Fruit fly (Drosophila melanogaster): ENCODE data around the gene Srrm1.

The Srrm1 gene

dm6 chr3L:13074084-13074624, 37.5 kb downstream of the Srrm1 start (continued):
- no peak for TF ChIP-seq CG17359 (tag; optimal IDR thresholded peaks at IDR 0.05)
- no peak for TF ChIP-seq gt (GFP tag; IDR thresholded peaks at IDR 0.05)
- TF ChIP-seq Dp (GFP tag; optimal IDR thresholded peaks at IDR 0.05), result no peak
- TF ChIP-seq zen2 (GFP tag; IDR thresholded peaks at IDR 0.05; ENCODE audit: partially characterized antibody), result no peak
- TF ChIP-seq dpn (GFP tag; optimal IDR thresholded peaks at IDR 0.05), result no peak
- no peak for TF ChIP-seq CG1792 (GFP tag; optimal IDR thresholded peaks at IDR 0.05)
- TF ChIP-seq ind (GFP tag; optimal IDR thresholded peaks at IDR 0.05), result no peak
- no peak for TF ChIP-seq CG8944 (GFP tag; optimal IDR thresholded peaks at IDR 0.05)
- no peak for TF ChIP-seq psq (GFP tag; optimal IDR thresholded peaks at IDR 0.05)
- TF ChIP-seq Deaf1 (tag; optimal IDR thresholded peaks at IDR 0.05), result no peak
- no peak for TF ChIP-seq chn (GFP tag; optimal IDR thresholded peaks at IDR 0.05)
- no peak for TF ChIP-seq CG3281 (GFP tag; optimal IDR thresholded peaks at IDR 0.05)
- no peak for TF ChIP-seq CG7372 (GFP tag; IDR thresholded peaks at IDR 0.05)
- TF ChIP-seq CG10274 (GFP tag; optimal IDR thresholded peaks at IDR 0.05), result no peak
- TF ChIP-seq CG2199 (GFP tag; IDR thresholded peaks at IDR 0.05), result peak; percentile 78; the same call in 1 of the 3 replicates
- no peak for TF ChIP-seq CG34422 (GFP tag; IDR thresholded peaks at IDR 0.05)
- no peak for TF ChIP-seq slp2 (GFP tag; optimal IDR thresholded peaks at IDR 0.05)
- no peak for TF ChIP-seq Stat92E (GFP tag; optimal IDR thresholded peaks at IDR 0.05)
- TF ChIP-seq Ptx1 (GFP tag; IDR thresholded peaks at IDR 0.05), result no peak
- no peak for TF ChIP-seq CG15601 (tag; optimal IDR thresholded peaks at IDR 0.05)
- no peak for TF ChIP-seq YL-1 (GFP tag; optimal IDR thresholded peaks at IDR 0.05)
- TF ChIP-seq mld (GFP tag; IDR thresholded peaks at IDR 0.05; ENCODE audit: partially characterized antibody), result no peak
- TF ChIP-seq knrl (GFP tag; IDR thresholded peaks at IDR 0.05; ENCODE audit: partially characterized antibody), result no peak
- TF ChIP-seq bowl (GFP tag; IDR thresholded peaks at IDR 0.05), result no peak
- TF ChIP-seq nom (GFP tag; optimal IDR thresholded peaks at IDR 0.05), result no peak
- TF ChIP-seq gcm (GFP tag; optimal IDR thresholded peaks at IDR 0.05), result peak; percentile 13
- no peak for TF ChIP-seq nau (GFP tag; optimal IDR thresholded peaks at IDR 0.05)
- no peak for TF ChIP-seq CG4730 (GFP tag; IDR thresholded peaks at IDR 0.05)
- TF ChIP-seq CG7839 (tag; optimal IDR thresholded peaks at IDR 0.05), result no peak
- no peak for TF ChIP-seq so (GFP tag; IDR thresholded peaks at IDR 0.05)
- no peak for TF ChIP-seq schlank (tag; optimal IDR thresholded peaks at IDR 0.05)
- peak; percentile 51 for TF ChIP-seq Ets65A (GFP tag)
- TF ChIP-seq jumu (GFP tag; optimal IDR thresholded peaks at IDR 0.05), result no peak
- TF ChIP-seq wdn (GFP tag; IDR thresholded peaks at IDR 0.05), result no peak
- no peak for TF ChIP-seq bigmax (GFP tag; optimal IDR thresholded peaks at IDR 0.05)
- no peak for TF ChIP-seq Dip3 (GFP tag; optimal IDR thresholded peaks at IDR 0.05)
- TF ChIP-seq tio (GFP tag; optimal IDR thresholded peaks at IDR 0.05), result no peak
- no peak for TF ChIP-seq Doc3 (GFP tag; IDR thresholded peaks at IDR 0.05; ENCODE audit: partially characterized antibody)
- no peak for TF ChIP-seq pb (GFP tag; optimal IDR thresholded peaks at IDR 0.05)
- TF ChIP-seq sc (optimal IDR thresholded peaks at IDR 0.05), result no peak
- no peak for TF ChIP-seq sc (GFP tag; optimal IDR thresholded peaks at IDR 0.05)
- no peak for TF ChIP-seq vnd (GFP tag; IDR thresholded peaks at IDR 0.05; ENCODE audit: partially characterized antibody)
- no peak for TF ChIP-seq CG43689 (GFP tag; IDR thresholded peaks at IDR 0.05)
- peak; percentile 78 for TF ChIP-seq Kr (GFP tag; optimal IDR thresholded peaks at IDR 0.05)
- peak; percentile 31 for TF ChIP-seq sqz (GFP tag; optimal IDR thresholded peaks at IDR 0.05)
- peak; percentile 68 for TF ChIP-seq zen (tag; optimal IDR thresholded peaks at IDR 0.05)
- TF ChIP-seq H2.0 (GFP tag; IDR thresholded peaks at IDR 0.05), result no peak
- no peak for TF ChIP-seq stc (GFP tag; IDR thresholded peaks at IDR 0.05)
- TF ChIP-seq CG14860 (GFP tag; IDR thresholded peaks at IDR 0.05; ENCODE audit: partially characterized antibody), result no peak
- no peak for TF ChIP-seq Sin3A (optimal IDR thresholded peaks at IDR 0.05)
- no peak for TF ChIP-seq Hey (tag; optimal IDR thresholded peaks at IDR 0.05)
- no peak for TF ChIP-seq Mad (GFP tag; optimal IDR thresholded peaks at IDR 0.05)
